Fruit fly (Drosophila melanogaster): Measurements from ENCODE around the gene lbe.

The lbe gene

DNA sequence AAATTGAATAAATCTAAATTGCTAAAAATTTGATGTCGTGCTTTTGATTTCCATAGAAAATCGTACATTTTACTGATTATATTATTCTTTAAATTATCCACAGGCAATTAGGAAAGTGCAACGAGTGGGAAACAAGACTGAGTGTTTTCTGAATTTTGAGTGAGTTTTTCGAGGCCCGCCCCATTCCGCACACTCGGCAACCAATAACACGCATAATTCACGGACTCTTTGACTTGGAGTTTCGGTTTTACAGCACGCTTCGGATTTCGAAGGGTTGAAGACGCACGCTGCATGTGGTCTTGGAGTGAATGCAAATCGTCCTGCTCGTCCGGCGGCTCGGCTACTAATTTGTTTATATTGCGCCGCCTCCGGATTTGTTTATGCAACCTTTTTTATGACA, 54.1 kb downstream of the lbe start:
- TF ChIP-seq GATAd (GFP tag; optimal IDR thresholded peaks at IDR 0.05) (no peak), pan (optimal IDR thresholded peaks at IDR 0.05) (no peak), Jra (GFP tag; optimal IDR thresholded peaks at IDR 0.05) (no peak), Dfd (GFP tag; optimal IDR thresholded peaks at IDR 0.05) (no peak), Abd-B (GFP tag; optimal IDR thresholded peaks at IDR 0.05) (no peak), Hr83 (GFP tag; optimal IDR thresholded peaks at IDR 0.05; ENCODE audit: poor library complexity, severe bottlenecking) (no peak), rgr (GFP tag; optimal IDR thresholded peaks at IDR 0.05) (no peak), fru (GFP tag; optimal IDR thresholded peaks at IDR 0.05) (no peak), tai (GFP tag; optimal IDR thresholded peaks at IDR 0.05) (no peak), CrebA (GFP tag; optimal IDR thresholded peaks at IDR 0.05; ENCODE audit: borderline replicate concordance) (no peak), dl (GFP tag; optimal IDR thresholded peaks at IDR 0.05; ENCODE audit: insufficient read depth in 1 of 2, partially characterized antibody in 2 of 2) (no peak), Hr78 (GFP tag; optimal IDR thresholded peaks at IDR 0.05) (no peak), lola (GFP tag; optimal IDR thresholded peaks at IDR 0.05) (no peak), sage (GFP tag; optimal IDR thresholded peaks at IDR 0.05) (no peak), sv (GFP tag; optimal IDR thresholded peaks at IDR 0.05) (no peak), Dif (GFP tag; optimal IDR thresholded peaks at IDR 0.05; ENCODE audit: partially characterized antibody) (no peak), jim (GFP tag; optimal IDR thresholded peaks at IDR 0.05) (no peak), CG9705 (GFP tag; optimal IDR thresholded peaks at IDR 0.05) (no peak), Vsx2 (GFP tag; optimal IDR thresholded peaks at IDR 0.05; ENCODE audit: partially characterized antibody) (no peak)
